Worm (Caenorhabditis elegans): ENCODE measurements around the gene T15B12.2.

DNA sequence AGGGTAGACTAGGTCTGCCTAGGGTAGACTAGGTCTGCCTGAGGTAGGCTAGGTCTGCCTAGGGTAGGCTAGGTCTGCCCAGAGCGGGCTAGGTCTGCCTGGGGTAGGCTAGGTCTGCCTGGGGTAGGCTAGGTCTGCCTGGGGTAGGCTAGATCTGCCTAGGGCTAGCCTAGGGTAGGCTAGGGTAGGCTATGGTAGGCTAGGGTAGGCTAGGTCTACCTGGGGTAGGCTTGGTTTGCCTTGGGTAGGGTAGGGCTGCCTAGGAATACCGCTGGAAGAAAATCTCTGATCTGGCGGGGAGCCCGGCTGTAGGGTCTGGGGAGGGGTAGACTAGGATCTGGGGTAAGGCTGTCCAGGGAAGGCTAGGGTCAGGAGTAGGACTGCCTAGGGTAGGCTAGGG is 16.2 kb downstream of the T15B12.2 start:
- no peak for TF ChIP-seq him-1 (tag; optimal IDR thresholded peaks at IDR 0.05)
- TF ChIP-seq W03F9.2 (tag; optimal IDR thresholded peaks at IDR 0.05), result no peak
- no peak for TF ChIP-seq dao-5 (tag; optimal IDR thresholded peaks at IDR 0.05)

Data from whole organism, L4/young adult.